Worm (Caenorhabditis elegans) whole organism, L4/young adult: ENCODE measurements around the gene M04C3.1.

Experiments used
- W03F9.2 ChIP-seq: fragments of 150-350 bp; optimal IDR thresholded peaks from 2 replicates; lab custom pipeline; 2014; ENCODE audit warnings: missing biosample characterization, missing genetic modification characterization
- dao-5 ChIP-seq: sonication (generic microtip); optimal IDR thresholded peaks from 2 replicates; lab custom pipeline; 2016; ENCODE audit warnings: missing genotype, missing genetic modification characterization, moderate library complexity, missing compliant biosample characterization
- him-1 ChIP-seq: sonication (generic microtip); optimal IDR thresholded peaks from 2 replicates; lab custom pipeline; 2016; ENCODE audit warnings: missing genotype, missing genetic modification reagents, missing genetic modification characterization, missing compliant biosample characterization

- TF ChIP-seq W03F9.2 (tag; lab: Kevin White, UChicago) (no peak), him-1 (tag; lab: Kevin White, UChicago) (no peak), dao-5 (no peak)
Measured at ce11 chrV:19436307-19436706, 9.1 kb downstream of the M04C3.1 start, which contains the start of gene C25F9.14.
